Worm (Caenorhabditis elegans) whole organism, midembryonic: ENCODE results near the gene K09F6.7.

Source experiments
- T22C8.4 ChIP-seq: fragments of 200-800 bp; sonication (Bioruptor generic); IDR thresholded peaks from 2 replicates; pipeline ENCODE4 v1.3.6; 2022; ENCODE audit warnings: missing genetic modification characterization, missing compliant biosample characterization
- flt-1 ChIP-seq: fragments of 200-800 bp; sonication (Bioruptor generic); IDR thresholded peaks from 2 replicates; pipeline ENCODE4 v1.3.6; 2022; ENCODE audit warnings: missing genetic modification characterization, missing compliant biosample characterization
- klf-2 ChIP-seq: fragments of 200-800 bp; sonication (Bioruptor generic); conservative IDR thresholded peaks from 2 replicates; pipeline ENCODE4 v1.3.6; 2022; ENCODE audit warnings: missing genetic modification reagents, missing genetic modification characterization, missing compliant biosample characterization
- tab-1 ChIP-seq: fragments of 200-800 bp; sonication (Bioruptor generic); IDR thresholded peaks from 2 replicates; pipeline ENCODE4 v1.3.6; 2022; ENCODE audit warnings: missing genetic modification characterization, missing compliant biosample characterization
- ztf-23 ChIP-seq: fragments of 200-800 bp; sonication (Bioruptor generic); IDR thresholded peaks from 2 replicates; pipeline ENCODE4 v1.3.6; 2022; ENCODE audit warnings: missing genetic modification reagents, missing genetic modification characterization, missing compliant biosample characterization
- ztf-29 ChIP-seq: fragments of 200-800 bp; sonication (Bioruptor generic); IDR thresholded peaks from 2 replicates; pipeline ENCODE4 v1.3.6; 2022; ENCODE audit warnings: missing genetic modification reagents, missing genetic modification characterization, missing compliant biosample characterization

- TF ChIP-seq ztf-23 (GFP tag; lab: Robert Waterston, UW) (no peak), flt-1 (GFP tag; lab: Robert Waterston, UW) (no peak), ztf-29 (no peak), tab-1 (GFP tag; lab: Robert Waterston, UW) (no peak), T22C8.4 (GFP tag; lab: Robert Waterston, UW) (no peak), klf-2 (no peak)
Observed at ce11 chrII:2306741-2307140, 14.8 kb upstream of the K09F6.7 start, which contains the start of gene B0281.3.
